Fruit fly (Drosophila melanogaster) whole organism, pupa: ENCODE measurements around the gene ps.

Source experiments
- CG12605 ChIP-seq: fragments of 200-800 bp; sonication (Bioruptor generic); IDR thresholded peaks from 2 replicates; pipeline ENCODE4 v1.3.6; 2022; ENCODE audit warnings: missing biosample characterization, missing genetic modification characterization
- CG14655 ChIP-seq: fragments of 200-800 bp; sonication (Bioruptor generic); optimal IDR thresholded peaks from 3 replicates; lab custom pipeline; 2017; ENCODE audit warnings: mild to moderate bottlenecking, missing biosample characterization, missing genetic modification reagents, missing genetic modification characterization
- CG34367 ChIP-seq: fragments of 200-800 bp; sonication (Bioruptor generic); optimal IDR thresholded peaks from 2 replicates; lab custom pipeline; 2018; ENCODE audit warnings: missing biosample characterization, mild to moderate bottlenecking, missing genetic modification characterization
- CG4496 ChIP-seq: fragments of 200-800 bp; sonication (Bioruptor generic); IDR thresholded peaks from 3 replicates; pipeline ENCODE4 v1.3.6; 2022; ENCODE audit warnings: missing biosample characterization, missing genetic modification characterization
- CG8159 ChIP-seq: fragments of 200-800 bp; sonication (Bioruptor generic); optimal IDR thresholded peaks from 3 replicates; lab custom pipeline; 2018; ENCODE audit warnings: missing biosample characterization, mild to moderate bottlenecking, missing genetic modification characterization, moderate library complexity
- EcR ChIP-seq: fragments of 200-800 bp; sonication (Bioruptor generic); optimal IDR thresholded peaks from 3 replicates; lab custom pipeline; 2019; ENCODE audit warnings: missing biosample characterization, missing genetic modification characterization, mild to moderate bottlenecking, moderate library complexity, missing genetic modification reagents
- Ets98B ChIP-seq: fragments of 200-800 bp; sonication (Bioruptor generic); IDR thresholded peaks from 2 replicates; pipeline ENCODE4 v1.3.6; 2022; ENCODE audit warnings: missing biosample characterization, missing genetic modification characterization

DNA sequence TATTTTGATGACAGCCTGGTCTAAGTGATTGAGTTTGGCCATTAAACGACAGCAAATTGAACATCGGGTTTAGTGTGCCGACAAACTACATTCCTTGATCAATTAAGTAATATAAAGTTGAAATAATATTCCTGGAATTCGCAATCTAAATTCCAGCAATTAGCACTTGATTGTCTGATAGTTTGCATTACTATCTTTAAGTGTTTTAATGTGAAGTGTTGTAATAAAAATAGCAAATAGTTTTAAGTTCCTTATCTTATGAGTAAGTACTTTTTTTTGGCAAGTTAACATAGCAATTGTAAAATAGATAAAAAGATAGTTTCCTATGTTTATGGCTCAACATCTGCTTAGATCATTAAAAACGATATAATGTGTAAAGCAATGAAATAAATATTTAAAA, 29.4 kb upstream of the ps start:
- TF ChIP-seq Ets98B (GFP tag; lab: Robert Waterston, UW) (no peak), CG34367 (tag; lab: Kevin White, UChicago) (no peak), EcR (GFP tag; lab: Kevin White, UChicago) (no peak), CG14655 (GFP tag; lab: Kevin White, UChicago) (no peak), CG12605 (GFP tag; lab: Robert Waterston, UW) (no peak), CG4496 (no peak), CG8159 (no peak)
